Fruit fly (Drosophila melanogaster) S2 (cell line): Measurements from ENCODE around the gene Lcp65Af.

Experiments
- CG8478 ChIP-seq: fragments of >200 bp; optimal IDR thresholded peaks from 2 replicates; lab custom pipeline; 2018
- CTCF ChIP-seq, 2 experiments: fragments of >200 bp; optimal IDR thresholded peaks; 2 replicates each; lab custom pipeline; 2018

DNA sequence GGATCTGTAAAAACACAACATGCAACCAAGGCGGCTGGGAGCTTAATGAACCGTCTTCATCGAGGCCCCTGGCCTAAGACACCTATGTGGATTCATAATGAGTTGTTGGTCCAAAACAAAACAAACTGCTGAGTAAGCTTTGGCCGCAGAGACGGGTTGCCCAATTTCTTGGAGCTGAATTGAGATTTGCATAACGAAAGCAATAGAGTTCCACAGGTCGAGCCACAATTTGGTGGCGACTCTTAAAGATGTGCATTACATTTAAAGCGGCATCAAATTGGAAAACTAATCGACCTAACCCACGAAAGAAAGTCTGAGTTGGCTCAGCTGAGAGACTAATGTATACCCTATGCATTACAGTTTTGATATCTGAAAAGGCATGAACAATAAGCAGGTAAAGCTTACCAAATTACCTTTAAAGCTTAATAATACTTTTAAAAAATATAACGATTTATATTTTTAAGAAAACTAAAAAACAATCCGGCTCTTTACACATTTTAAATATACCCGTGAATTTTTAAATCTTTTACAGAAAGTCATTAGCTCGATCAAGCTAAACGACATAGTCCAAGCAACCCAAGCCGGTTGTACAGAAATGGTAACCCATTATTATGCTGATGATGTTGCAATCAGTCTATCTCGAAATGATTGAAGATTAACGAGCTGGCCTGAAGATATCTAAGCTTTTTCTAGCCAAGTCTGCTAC is 20.9 kb upstream of the Lcp65Af start, which contains the start of gene CG13297:
- TF ChIP-seq CTCF (optimal IDR thresholded peaks at IDR 0.05; lab: Kevin White, UChicago) (no peak), CG8478 (lab: Kevin White, UChicago) (no peak)
